Worm (Caenorhabditis elegans) whole organism, L1 larva: ENCODE data around the gene mam-3.

ENCODE experiments used
- fkh-10 ChIP-seq: sonication (generic microtip); optimal IDR thresholded peaks from 2 replicates; lab custom pipeline; 2017; ENCODE audit warnings: missing biosample characterization, missing genetic modification reagents, missing genetic modification characterization
- mef-2 ChIP-seq: fragments of 150-350 bp; optimal IDR thresholded peaks from 2 replicates; lab custom pipeline; 2014; ENCODE audit warnings: missing biosample characterization, missing genetic modification characterization
- rnt-1 ChIP-seq: sonication (generic microtip); optimal IDR thresholded peaks from 2 replicates; lab custom pipeline; 2016; ENCODE audit warnings: mild to moderate bottlenecking, missing genetic modification characterization, moderate library complexity, missing compliant biosample characterization
- unc-62 ChIP-seq: fragments of 150-350 bp; optimal IDR thresholded peaks from 2 replicates; lab custom pipeline; 2014; ENCODE audit warnings: missing biosample characterization, missing genetic modification reagents, missing genetic modification characterization

DNA sequence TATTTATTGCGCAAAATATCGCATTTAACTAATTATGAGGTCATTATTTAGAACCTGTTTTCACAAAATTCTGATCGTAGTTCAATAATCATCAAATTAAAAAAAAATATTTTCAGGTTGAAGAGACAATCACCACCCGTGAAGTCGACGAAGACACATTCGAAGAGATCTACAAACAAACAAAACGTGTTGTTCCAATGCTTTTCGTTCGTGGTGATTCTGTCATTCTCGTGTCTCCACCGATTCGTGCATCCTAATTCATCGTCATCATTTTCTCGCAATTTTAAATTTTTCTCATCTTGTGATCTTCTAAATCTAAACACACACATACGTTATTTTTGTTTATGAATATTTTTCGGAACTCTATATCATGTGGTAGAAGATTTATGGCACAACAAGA, 56.4 kb downstream of the mam-3 start:
- no peak for TF ChIP-seq unc-62 (GFP tag; lab: Kevin White, UChicago)
- TF ChIP-seq rnt-1 (tag; lab: Kevin White, UChicago), result no peak
- TF ChIP-seq fkh-10 (GFP tag; lab: Kevin White, UChicago), result no peak
- TF ChIP-seq mef-2, result no peak
